Worm (Caenorhabditis elegans): Measurements from ENCODE around the gene srh-251.

ce11 chrV:15354648-15355047 is 25.1 kb downstream of the srh-251 start, which contains the start of gene C29F3.7:
- no peak for TF ChIP-seq W03F9.2 (tag; optimal IDR thresholded peaks at IDR 0.05)
- TF ChIP-seq dao-5 (tag; optimal IDR thresholded peaks at IDR 0.05): no peak

Data from whole organism, L4/young adult.